Worm (Caenorhabditis elegans): ENCODE data around the gene ZK616.5.

Gene ZK616.5

ce11 chrIV:5394687-5395086, 3.0 kb downstream of the ZK616.5 start, which contains the start of the genes perm-3 and swsn-6 (continued):
- TF ChIP-seq ceh-63 (GFP tag; optimal IDR thresholded peaks at IDR 0.05) = no peak
- TF ChIP-seq unc-30 (tag; optimal IDR thresholded peaks at IDR 0.05) = no peak
- TF ChIP-seq skn-1 (tag; optimal IDR thresholded peaks at IDR 0.05) = peak; percentile 29
- peak; percentile 46 for TF ChIP-seq sox-4 (tag; optimal IDR thresholded peaks at IDR 0.05)
- TF ChIP-seq lin-13 (GFP tag; optimal IDR thresholded peaks at IDR 0.05) = peak; percentile 64
- peak; percentile 49 for TF ChIP-seq jun-1 (tag; optimal IDR thresholded peaks at IDR 0.05)

ce11 chrIV:5396769-5397168, 5.0 kb downstream of the ZK616.5 start, which contains the start of gene ZK616.3:
TSS of gene ZK616.3 (plus strand) at chrIV:5397069.
- TF ChIP-seq pag-3 (tag; optimal IDR thresholded peaks at IDR 0.05; ENCODE audit: borderline replicate concordance, insufficient read depth) (no peak), egl-27 (tag; optimal IDR thresholded peaks at IDR 0.05) (no peak), ama-1 (optimal IDR thresholded peaks at IDR 0.05) (no peak), ztf-4 (tag; optimal IDR thresholded peaks at IDR 0.05) (no peak), nhr-47 (tag; optimal IDR thresholded peaks at IDR 0.05) (no peak), xbp-1 (tag; optimal IDR thresholded peaks at IDR 0.05) (no peak), aha-1 (tag; optimal IDR thresholded peaks at IDR 0.05) (no peak)

ce11 chrIV:5397539-5397938, 5.8 kb downstream of the ZK616.5 start, which contains the start of gene ZK616.2:
TSS of gene ZK616.2 (plus strand) at chrIV:5397839.
- TF ChIP-seq pag-3 (tag; optimal IDR thresholded peaks at IDR 0.05; ENCODE audit: borderline replicate concordance, insufficient read depth) (no peak), lin-35 (GFP tag; optimal IDR thresholded peaks at IDR 0.05) (no peak), nhr-11 (tag; optimal IDR thresholded peaks at IDR 0.05) (no peak), egl-13 (tag; optimal IDR thresholded peaks at IDR 0.05) (no peak), unc-62 (GFP tag; optimal IDR thresholded peaks at IDR 0.05) (no peak), unc-86 (tag; optimal IDR thresholded peaks at IDR 0.05) (no peak), ama-1 (optimal IDR thresholded peaks at IDR 0.05) (no peak), ztf-11 (tag; optimal IDR thresholded peaks at IDR 0.05) (no peak), nhr-47 (tag; optimal IDR thresholded peaks at IDR 0.05) (no peak), zag-1 (tag; optimal IDR thresholded peaks at IDR 0.05) (no peak), snpc-4 (tag; optimal IDR thresholded peaks at IDR 0.05) (no peak), fos-1 (tag; optimal IDR thresholded peaks at IDR 0.05) (no peak)

ce11 chrIV:5400609-5401008, 8.9 kb downstream of the ZK616.5 start, which contains the start of gene ZK616.1:
TSS of gene ZK616.1 (plus strand) at chrIV:5400909.
- TF ChIP-seq C34B4.2 (tag; optimal IDR thresholded peaks at IDR 0.05) (no peak), sup-37 (GFP tag; optimal IDR thresholded peaks at IDR 0.05) (no peak), ceh-8 (GFP tag; optimal IDR thresholded peaks at IDR 0.05) (no peak), hlh-17 (GFP tag; optimal IDR thresholded peaks at IDR 0.05; ENCODE audit: borderline replicate concordance) (no peak), rnt-1 (tag; optimal IDR thresholded peaks at IDR 0.05) (no peak), nhr-90 (tag; optimal IDR thresholded peaks at IDR 0.05; ENCODE audit: poor library complexity) (no peak), ceh-88 (GFP tag; IDR thresholded peaks at IDR 0.05) (no peak), egl-27 (tag; optimal IDR thresholded peaks at IDR 0.05) (no peak), lsy-2 (tag; optimal IDR thresholded peaks at IDR 0.05) (no peak), fos-1 (tag; optimal IDR thresholded peaks at IDR 0.05) (no peak), zip-4 (GFP tag; optimal IDR thresholded peaks at IDR 0.05) (no peak)

- TF ChIP-seq aly-2 (tag; optimal IDR thresholded peaks at IDR 0.05) (no peak), lsy-2 (tag; optimal IDR thresholded peaks at IDR 0.05) (no peak)
Measured at ce11 chrIV:5405345-5405744, 13.6 kb downstream of the ZK616.5 start, which contains the start of gene ZK616.61. TSS of gene ZK616.61 (plus strand) at chrIV:5405645.

ce11 chrIV:5409112-5409511, 17.4 kb downstream of the ZK616.5 start:
- TF ChIP-seq nhr-85 (tag) = no peak
- no peak for TF ChIP-seq hlh-17 (GFP tag; optimal IDR thresholded peaks at IDR 0.05; ENCODE audit: borderline replicate concordance)
- TF ChIP-seq nhr-84 (tag; optimal IDR thresholded peaks at IDR 0.05) = no peak
- no peak for TF ChIP-seq mdl-1 (tag; optimal IDR thresholded peaks at IDR 0.05)
- no peak for TF ChIP-seq lin-14 (GFP tag; optimal IDR thresholded peaks at IDR 0.05)
- TF ChIP-seq grh-1 (GFP tag; IDR thresholded peaks at IDR 0.05) = no peak
- no peak for TF ChIP-seq pqm-1 (tag; optimal IDR thresholded peaks at IDR 0.05)
- TF ChIP-seq nhr-47 (tag; optimal IDR thresholded peaks at IDR 0.05) = no peak
- no peak for TF ChIP-seq swsn-7 (tag; optimal IDR thresholded peaks at IDR 0.05)
- no peak for TF ChIP-seq rnt-1 (tag; optimal IDR thresholded peaks at IDR 0.05)
